Fruit fly (Drosophila melanogaster): ENCODE data around the gene CG31229.

CG31229 gene

DNA sequence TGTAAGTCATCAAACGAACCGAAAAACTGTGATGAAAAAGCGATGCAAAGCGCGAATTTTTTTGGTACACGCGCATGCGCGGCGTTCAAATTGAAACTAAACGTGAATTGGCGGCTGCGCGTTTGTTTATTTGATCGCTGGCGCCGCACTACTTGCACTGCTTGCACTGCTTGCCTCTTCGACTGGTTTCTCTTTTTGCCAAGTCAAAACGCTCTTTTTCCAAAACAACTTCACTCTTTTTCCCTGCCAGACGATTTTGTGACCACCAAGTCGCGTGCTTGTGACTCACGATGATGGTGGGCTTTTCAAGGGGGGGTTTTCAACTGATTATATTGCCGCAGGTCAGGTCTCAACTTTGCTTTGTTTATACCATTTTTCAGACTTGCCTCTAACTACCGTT is 46.4 kb upstream of the CG31229 start, which contains the start of gene CG14304 (continued):
- no peak for TF ChIP-seq CG8765 (GFP tag; IDR thresholded peaks at IDR 0.05)
- no peak for TF ChIP-seq psq (GFP tag; optimal IDR thresholded peaks at IDR 0.05)
- TF ChIP-seq Jarid2 (GFP tag; optimal IDR thresholded peaks at IDR 0.05) = peak; percentile 35
- TF ChIP-seq CG16813 (GFP tag; IDR thresholded peaks at IDR 0.05; ENCODE audit: partially characterized antibody) = 0 out of 3 replicates have a peak, but pooled peaks have one; percentile 20
- TF ChIP-seq CG1233 (GFP tag; optimal IDR thresholded peaks at IDR 0.05) = no peak
- TF ChIP-seq gem (tag; optimal IDR thresholded peaks at IDR 0.05) = no peak
- TF ChIP-seq Fer1 (GFP tag; optimal IDR thresholded peaks at IDR 0.05) = no peak
- no peak for TF ChIP-seq Gug (GFP tag; IDR thresholded peaks at IDR 0.05)
- no peak for TF ChIP-seq ash1 (GFP tag; optimal IDR thresholded peaks at IDR 0.05)
- TF ChIP-seq kay (GFP tag; optimal IDR thresholded peaks at IDR 0.05) = peak; percentile 46
- 0 out of 3 replicates have a peak, but pooled peaks have one; percentile 12 for TF ChIP-seq knrl (GFP tag; IDR thresholded peaks at IDR 0.05; ENCODE audit: partially characterized antibody)
- TF ChIP-seq Adf1 (GFP tag; IDR thresholded peaks at IDR 0.05) = peak; percentile 18; the same call in 1 of the 2 replicates
- no peak for TF ChIP-seq CG17359 (tag; optimal IDR thresholded peaks at IDR 0.05)
- TF ChIP-seq CG18764 (GFP tag; optimal IDR thresholded peaks at IDR 0.05) = no peak
- TF ChIP-seq zen2 (GFP tag; IDR thresholded peaks at IDR 0.05; ENCODE audit: partially characterized antibody) = 0 out of 3 replicates have a peak, but pooled peaks have one; percentile 17
- no peak for TF ChIP-seq eyg (GFP tag; optimal IDR thresholded peaks at IDR 0.05)
- peak; percentile 49; the same call in 1 of the 2 replicates for TF ChIP-seq bbx (GFP tag; IDR thresholded peaks at IDR 0.05; ENCODE audit: partially characterized antibody)
- TF ChIP-seq gcm (GFP tag; optimal IDR thresholded peaks at IDR 0.05) = no peak
- no peak for TF ChIP-seq Rfx (GFP tag; IDR thresholded peaks at IDR 0.05)

- no peak for TF ChIP-seq CG1024 (GFP tag; IDR thresholded peaks at IDR 0.05)
- TF ChIP-seq CG17802 (tag; optimal IDR thresholded peaks at IDR 0.05) = no peak
- 0 out of 2 replicates have a peak, but pooled peaks have one; percentile 21 for TF ChIP-seq vvl (GFP tag; IDR thresholded peaks at IDR 0.05)
- no peak for TF ChIP-seq CG14860 (GFP tag; IDR thresholded peaks at IDR 0.05; ENCODE audit: partially characterized antibody)
- no peak for TF ChIP-seq ro (GFP tag; IDR thresholded peaks at IDR 0.05)
- peak in 1 of 2 experiments; percentile 11 for TF ChIP-seq bsh (GFP tag; optimal IDR thresholded peaks at IDR 0.05)
- no peak for TF ChIP-seq CG4328 (GFP tag; optimal IDR thresholded peaks at IDR 0.05)
- TF ChIP-seq CG12236 (GFP tag; optimal IDR thresholded peaks at IDR 0.05) = no peak
- TF ChIP-seq Side (GFP tag; optimal IDR thresholded peaks at IDR 0.05) = no peak
- TF ChIP-seq Nf-YB (GFP tag; optimal IDR thresholded peaks at IDR 0.05) = no peak
- no peak for TF ChIP-seq Six4 (GFP tag; optimal IDR thresholded peaks at IDR 0.05)
- TF ChIP-seq cad (GFP tag; optimal IDR thresholded peaks at IDR 0.05) = no peak
- TF ChIP-seq Deaf1 (tag; optimal IDR thresholded peaks at IDR 0.05) = no peak
- TF ChIP-seq ewg (GFP tag; optimal IDR thresholded peaks at IDR 0.05) = no peak
- no peak for TF ChIP-seq Myb (GFP tag; optimal IDR thresholded peaks at IDR 0.05)
- TF ChIP-seq jumu (GFP tag; optimal IDR thresholded peaks at IDR 0.05) = no peak
- TF ChIP-seq HmgD (GFP tag; optimal IDR thresholded peaks at IDR 0.05) = no peak
- TF ChIP-seq CG11504 (tag; optimal IDR thresholded peaks at IDR 0.05) = peak; percentile 5
- no peak for TF ChIP-seq Opbp (GFP tag; IDR thresholded peaks at IDR 0.05; ENCODE audit: partially characterized antibody)
- TF ChIP-seq ash1 (GFP tag; optimal IDR thresholded peaks at IDR 0.05) = no peak
- peak; percentile 66 for TF ChIP-seq Drgx (GFP tag; IDR thresholded peaks at IDR 0.05)
- TF ChIP-seq bab2 (GFP tag; optimal IDR thresholded peaks at IDR 0.05) = no peak
- TF ChIP-seq Bdp1 (GFP tag; optimal IDR thresholded peaks at IDR 0.05) = no peak
- no peak for TF ChIP-seq org-1 (GFP tag; optimal IDR thresholded peaks at IDR 0.05)
- no peak for TF ChIP-seq CG1602 (GFP tag; optimal IDR thresholded peaks at IDR 0.05)
- no peak for TF ChIP-seq CG16813 (GFP tag; IDR thresholded peaks at IDR 0.05; ENCODE audit: partially characterized antibody)
- no peak for TF ChIP-seq NC2α (GFP tag; optimal IDR thresholded peaks at IDR 0.05)
- TF ChIP-seq grn (GFP tag; optimal IDR thresholded peaks at IDR 0.05) = no peak
- TF ChIP-seq CG14050 (GFP tag; IDR thresholded peaks at IDR 0.05) = no peak
- TF ChIP-seq dmrt99B (tag; optimal IDR thresholded peaks at IDR 0.05) = peak; percentile 11
- no peak for TF ChIP-seq D19B (GFP tag; optimal IDR thresholded peaks at IDR 0.05)
- TF ChIP-seq CG8944 (GFP tag; optimal IDR thresholded peaks at IDR 0.05) = no peak
- TF ChIP-seq HLH4C (GFP tag; IDR thresholded peaks at IDR 0.05; ENCODE audit: partially characterized antibody) = no peak
Measured at dm6 chr3R:18624541-18624940, 43.1 kb upstream of the CG31229 start.

Data from whole organism, embryonic.